Fruit fly (Drosophila melanogaster) whole organism, pupa: ENCODE data around the gene CG32117.

Experiments
- CG10348 ChIP-seq: fragments of 200-800 bp; sonication (Bioruptor generic); IDR thresholded peaks from 2 replicates; pipeline ENCODE4 v1.3.6; 2022; ENCODE audit warnings: missing biosample characterization, missing genetic modification characterization
- CG13204 ChIP-seq: fragments of 200-800 bp; sonication (Bioruptor generic); optimal IDR thresholded peaks from 2 replicates; lab custom pipeline; 2018; ENCODE audit warnings: missing biosample characterization, mild to moderate bottlenecking, missing genetic modification characterization, moderate library complexity
- CG14655 ChIP-seq: fragments of 200-800 bp; sonication (Bioruptor generic); optimal IDR thresholded peaks from 3 replicates; lab custom pipeline; 2017; ENCODE audit warnings: mild to moderate bottlenecking, missing biosample characterization, missing genetic modification reagents, missing genetic modification characterization
- CG15710 ChIP-seq: fragments of 200-800 bp; sonication (Bioruptor generic); optimal IDR thresholded peaks from 2 replicates; lab custom pipeline; 2018; ENCODE audit warnings: missing biosample characterization, mild to moderate bottlenecking, missing genetic modification characterization, moderate library complexity
- CG17806 ChIP-seq: fragments of 200-800 bp; sonication (Bioruptor generic); optimal IDR thresholded peaks from 2 replicates; lab custom pipeline; 2018; ENCODE audit warnings: missing biosample characterization, mild to moderate bottlenecking, missing genetic modification characterization, moderate library complexity
- CG32121 ChIP-seq: fragments of 200-800 bp; sonication (Bioruptor generic); IDR thresholded peaks from 2 replicates; pipeline ENCODE4 v1.3.6; 2022; ENCODE audit warnings: missing biosample characterization, missing genetic modification characterization
- CG34367 ChIP-seq: fragments of 200-800 bp; sonication (Bioruptor generic); optimal IDR thresholded peaks from 2 replicates; lab custom pipeline; 2018; ENCODE audit warnings: missing biosample characterization, mild to moderate bottlenecking, missing genetic modification characterization
- CG4496 ChIP-seq: fragments of 200-800 bp; sonication (Bioruptor generic); IDR thresholded peaks from 3 replicates; pipeline ENCODE4 v1.3.6; 2022; ENCODE audit warnings: missing biosample characterization, missing genetic modification characterization
- CG8159 ChIP-seq: fragments of 200-800 bp; sonication (Bioruptor generic); optimal IDR thresholded peaks from 3 replicates; lab custom pipeline; 2018; ENCODE audit warnings: missing biosample characterization, mild to moderate bottlenecking, missing genetic modification characterization, moderate library complexity
- CG8301 ChIP-seq: fragments of 200-800 bp; sonication (Bioruptor generic); optimal IDR thresholded peaks from 2 replicates; lab custom pipeline; 2018; ENCODE audit warnings: missing biosample characterization, mild to moderate bottlenecking, missing genetic modification characterization
- CG9948 ChIP-seq: fragments of 200-800 bp; sonication (Bioruptor generic); optimal IDR thresholded peaks from 2 replicates; lab custom pipeline; 2018; ENCODE audit warnings: missing biosample characterization, mild to moderate bottlenecking, missing genetic modification characterization, moderate library complexity
- D1 ChIP-seq: fragments of 200-800 bp; sonication (Bioruptor generic); optimal IDR thresholded peaks from 2 replicates; lab custom pipeline; 2018; ENCODE audit warnings: missing biosample characterization, mild to moderate bottlenecking, missing genetic modification characterization, moderate library complexity
- EcR ChIP-seq: fragments of 200-800 bp; sonication (Bioruptor generic); optimal IDR thresholded peaks from 3 replicates; lab custom pipeline; 2019; ENCODE audit warnings: missing biosample characterization, missing genetic modification characterization, mild to moderate bottlenecking, moderate library complexity, missing genetic modification reagents
- Ets98B ChIP-seq: fragments of 200-800 bp; sonication (Bioruptor generic); IDR thresholded peaks from 2 replicates; pipeline ENCODE4 v1.3.6; 2022; ENCODE audit warnings: missing biosample characterization, missing genetic modification characterization
- Pif1A ChIP-seq: fragments of 200-800 bp; sonication (Bioruptor generic); optimal IDR thresholded peaks from 3 replicates; lab custom pipeline; 2016; ENCODE audit warnings: missing biosample characterization, missing genetic modification characterization
- Pif1B ChIP-seq: fragments of 200-800 bp; sonication (Bioruptor generic); optimal IDR thresholded peaks from 3 replicates; lab custom pipeline; 2016; ENCODE audit warnings: missing biosample characterization, missing genetic modification characterization
- Snoo ChIP-seq: fragments of 200-800 bp; sonication (Bioruptor generic); optimal IDR thresholded peaks from 3 replicates; lab custom pipeline; 2017; ENCODE audit warnings: missing biosample characterization, mild to moderate bottlenecking, missing genetic modification characterization, inconsistent platforms
- fd96Ca ChIP-seq: fragments of 200-800 bp; sonication (Bioruptor generic); IDR thresholded peaks from 3 replicates; pipeline ENCODE4 v1.3.6; 2022; ENCODE audit warnings: missing biosample characterization, missing genetic modification characterization
- gl ChIP-seq: fragments of 200-800 bp; sonication (Bioruptor generic); optimal IDR thresholded peaks from 2 replicates; lab custom pipeline; 2018; ENCODE audit warnings: missing biosample characterization, mild to moderate bottlenecking, missing genetic modification characterization
- rn ChIP-seq: fragments of 200-800 bp; sonication (Bioruptor generic); IDR thresholded peaks from 2 replicates; pipeline ENCODE4 v1.3.6; 2022; ENCODE audit warnings: missing biosample characterization, missing genetic modification characterization

CG32117 gene

dm6 chr3L:12892485-12893173 is 10.9 kb downstream of the CG32117 start, which contains the start of gene CG14118:
Gene CG14118, plus strand, starts transcription at chr3L:12892658.
- no peak for TF ChIP-seq CG9948 (tag; lab: Kevin White, UChicago)
- TF ChIP-seq CG13204 (GFP tag; lab: Kevin White, UChicago) = no peak
- no peak for TF ChIP-seq CG34367
- no peak for TF ChIP-seq CG32121 (GFP tag; lab: Robert Waterston, UW)
- TF ChIP-seq CG8301 (tag; lab: Kevin White, UChicago) = no peak
- no peak for TF ChIP-seq CG14655 (GFP tag; lab: Kevin White, UChicago)
- TF ChIP-seq CG10348 (GFP tag; lab: Robert Waterston, UW) = no peak
- TF ChIP-seq CG8159 (tag; lab: Kevin White, UChicago) = no peak
- TF ChIP-seq gl = no peak
- no peak for TF ChIP-seq Pif1A (GFP tag; lab: Kevin White, UChicago)
- TF ChIP-seq Ets98B (GFP tag; lab: Robert Waterston, UW) = no peak
- no peak for TF ChIP-seq fd96Ca
- no peak for TF ChIP-seq CG4496 (GFP tag; lab: Robert Waterston, UW)
- no peak for TF ChIP-seq Snoo
- TF ChIP-seq EcR (GFP tag; lab: Kevin White, UChicago) = no peak
- TF ChIP-seq D1 (tag; lab: Kevin White, UChicago) = no peak
- no peak for TF ChIP-seq CG17806 (tag; lab: Kevin White, UChicago)
- TF ChIP-seq Pif1B (GFP tag; lab: Kevin White, UChicago) = no peak
- no peak for TF ChIP-seq rn (GFP tag; lab: Robert Waterston, UW)
- TF ChIP-seq CG15710 = no peak

dm6 chr3L:12889353-12889820 is 14.1 kb downstream of the CG32117 start, which contains the start of gene CG43894:
Gene CG43894, plus strand, starts transcription at chr3L:12889770.
- TF ChIP-seq gl = no peak
- TF ChIP-seq CG13204 (GFP tag; lab: Kevin White, UChicago) = no peak
- no peak for TF ChIP-seq Ets98B (GFP tag; lab: Robert Waterston, UW)
- TF ChIP-seq CG14655 (GFP tag; lab: Kevin White, UChicago) = no peak
- TF ChIP-seq, all 21 proteins: peak for 0

DNA sequence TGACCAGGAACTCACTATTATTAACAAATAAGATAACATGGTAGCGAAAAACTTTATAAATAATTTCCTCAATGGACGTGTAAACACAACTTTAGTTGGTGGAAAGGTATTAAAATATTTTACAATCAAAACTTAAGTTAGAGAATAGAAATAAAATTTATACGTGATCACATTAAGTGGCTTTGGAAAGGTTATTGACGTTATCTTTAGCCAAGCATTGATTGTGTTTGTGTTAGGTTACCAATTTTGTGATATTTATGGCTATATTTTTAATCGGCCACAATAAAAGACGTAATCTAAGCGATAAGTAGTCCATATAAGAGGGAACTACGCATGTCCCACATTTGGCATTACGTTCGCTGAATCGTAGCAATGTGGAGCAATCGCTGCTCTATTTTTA is 18.8 kb downstream of the CG32117 start, which contains the start of gene CG14120:
CG14120 (plus strand) TSS at position 360 of the 400 bp plus-strand sequence.
- TF ChIP-seq Ets98B (GFP tag; lab: Robert Waterston, UW) (no peak), gl (no peak), CG4496 (GFP tag; lab: Robert Waterston, UW) (no peak), CG8159 (tag; lab: Kevin White, UChicago) (no peak), EcR (GFP tag; lab: Kevin White, UChicago) (no peak)

dm6 chr3L:12874211-12874610 is 29.3 kb downstream of the CG32117 start:
- TF ChIP-seq CG32121 (GFP tag; lab: Robert Waterston, UW) (no peak), fd96Ca (no peak), CG8159 (tag; lab: Kevin White, UChicago) (no peak), Snoo (no peak), Pif1A (GFP tag; lab: Kevin White, UChicago) (no peak), CG15710 (no peak), CG13204 (GFP tag; lab: Kevin White, UChicago) (no peak), CG4496 (GFP tag; lab: Robert Waterston, UW) (no peak), CG10348 (GFP tag; lab: Robert Waterston, UW) (no peak), D1 (tag; lab: Kevin White, UChicago) (no peak), CG8301 (tag; lab: Kevin White, UChicago) (no peak), CG17806 (tag; lab: Kevin White, UChicago) (no peak), CG34367 (no peak), EcR (GFP tag; lab: Kevin White, UChicago) (no peak)

DNA sequence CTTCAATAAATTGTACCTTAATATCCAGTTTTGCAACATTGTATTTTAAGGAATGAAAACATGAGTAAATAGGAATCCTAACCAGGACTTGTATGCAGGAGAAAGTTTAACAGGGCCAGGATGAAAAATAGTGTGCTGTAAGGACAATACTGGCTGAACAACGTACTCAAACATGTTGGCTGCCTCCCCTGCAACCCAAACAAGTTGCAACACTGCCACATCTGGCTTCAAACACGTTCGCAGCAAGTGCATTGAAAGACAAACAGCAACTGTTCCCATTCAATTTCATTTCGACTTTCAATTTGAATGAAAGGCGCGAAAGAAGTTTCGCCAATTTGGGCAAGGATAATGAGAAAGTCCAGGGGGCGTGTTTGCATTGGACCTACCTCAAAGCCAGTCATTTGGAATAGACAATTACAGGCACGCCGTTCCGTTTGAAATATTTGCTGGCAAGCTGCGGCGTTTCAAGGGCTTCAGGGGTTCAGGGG is 35.5 kb downstream of the CG32117 start:
- no peak for TF ChIP-seq Snoo
- TF ChIP-seq Pif1B (GFP tag; lab: Kevin White, UChicago) = no peak
- TF ChIP-seq CG13204 (GFP tag; lab: Kevin White, UChicago) = no peak
- no peak for TF ChIP-seq CG14655 (GFP tag; lab: Kevin White, UChicago)

DNA sequence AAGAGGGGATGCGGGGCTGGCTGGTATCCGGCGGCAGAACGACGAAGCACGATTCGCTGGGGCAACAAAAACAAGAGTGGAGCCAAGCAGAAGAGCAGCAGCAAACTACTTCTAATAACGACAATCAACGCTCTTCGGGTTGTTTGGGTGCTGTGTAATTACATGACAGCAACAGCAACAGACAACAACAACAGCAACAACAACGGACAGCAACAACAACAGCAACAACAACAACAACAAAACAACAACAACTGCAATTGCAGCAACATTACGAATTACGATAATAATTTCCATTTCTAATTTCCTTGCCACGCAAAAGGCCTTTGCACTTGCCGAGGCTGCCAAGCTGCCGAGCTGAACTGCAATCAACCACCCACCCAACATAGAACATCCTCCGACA is 39.0 kb downstream of the CG32117 start:
- TF ChIP-seq fd96Ca (no peak), Ets98B (GFP tag; lab: Robert Waterston, UW) (no peak), CG17806 (tag; lab: Kevin White, UChicago) (no peak), CG9948 (tag; lab: Kevin White, UChicago) (no peak), CG14655 (GFP tag; lab: Kevin White, UChicago) (no peak), CG8301 (tag; lab: Kevin White, UChicago) (no peak), CG15710 (no peak), CG8159 (tag; lab: Kevin White, UChicago) (no peak), D1 (tag; lab: Kevin White, UChicago) (no peak), Snoo (no peak), gl (no peak), EcR (GFP tag; lab: Kevin White, UChicago) (no peak), CG4496 (GFP tag; lab: Robert Waterston, UW) (no peak), Pif1B (GFP tag; lab: Kevin White, UChicago) (no peak)
